Worm (Caenorhabditis elegans) whole organism, young adult: Measurements from ENCODE around the gene faxc-2.
A peak's percentile ranks its signal among the peaks of the same experiment; 100 is the strongest.

Experiments used
- B0035.1 ChIP-seq: sonication (generic microtip); optimal IDR thresholded peaks from 2 replicates; lab custom pipeline; 2016; ENCODE audit warnings: missing genetic modification characterization, mild to moderate bottlenecking, missing compliant biosample characterization, missing genotype, missing genetic modification reagents
- F10E7.11 ChIP-seq: sonication (generic microtip); optimal IDR thresholded peaks from 2 replicates; lab custom pipeline; 2017; ENCODE audit warnings: mild to moderate bottlenecking, missing genetic modification characterization, moderate library complexity, missing compliant biosample characterization
- F22D6.2 ChIP-seq: sonication (generic microtip); optimal IDR thresholded peaks from 2 replicates; lab custom pipeline; 2016; ENCODE audit warnings: mild to moderate bottlenecking, missing genetic modification characterization, missing compliant biosample characterization
- F37B4.10 ChIP-seq: fragments of 200-800 bp; sonication (Bioruptor generic); IDR thresholded peaks from 2 replicates; pipeline ENCODE4 v1.3.6; 2022; ENCODE audit warnings: missing genetic modification characterization, missing compliant biosample characterization
- F52B5.7 ChIP-seq: sonication (generic microtip); optimal IDR thresholded peaks from 2 replicates; lab custom pipeline; 2016; ENCODE audit warnings: mild to moderate bottlenecking, missing genetic modification characterization, missing compliant biosample characterization
- F57C9.4 ChIP-seq: sonication (generic microtip); optimal IDR thresholded peaks from 2 replicates; lab custom pipeline; 2017; ENCODE audit warnings: mild to moderate bottlenecking, missing genetic modification characterization, missing compliant biosample characterization
- K11D2.4 ChIP-seq: fragments of 200-800 bp; sonication (Bioruptor generic); IDR thresholded peaks from 2 replicates; pipeline ENCODE4 v1.3.6; 2022; ENCODE audit warnings: missing genetic modification reagents, missing genetic modification characterization, missing compliant biosample characterization
- K12H6.12 ChIP-seq: fragments of 200-800 bp; sonication (Bioruptor generic); optimal IDR thresholded peaks from 2 replicates; lab custom pipeline; 2018; ENCODE audit warnings: mild to moderate bottlenecking, missing genetic modification characterization, missing compliant biosample characterization
- T07F8.4 ChIP-seq: sonication (generic microtip); optimal IDR thresholded peaks from 2 replicates; lab custom pipeline; 2016; ENCODE audit warnings: mild to moderate bottlenecking, missing genetic modification characterization, moderate library complexity, missing compliant biosample characterization
- Y53G8AR.9 ChIP-seq: fragments of 200-800 bp; sonication (Bioruptor generic); conservative IDR thresholded peaks from 2 replicates; pipeline ENCODE4 v1.3.6; 2022; ENCODE audit warnings: missing genetic modification reagents, missing genetic modification characterization, missing compliant biosample characterization
- Y67H2A.10 ChIP-seq: fragments of 200-800 bp; sonication (Bioruptor generic); conservative IDR thresholded peaks from 2 replicates; pipeline ENCODE4 v1.3.6; 2022; ENCODE audit warnings: missing genetic modification reagents, missing genetic modification characterization, missing compliant biosample characterization
- ama-1 ChIP-seq, 3 experiments: fragments of 150-350 bp in 1 of 3; sonication (generic microtip) in 2 of 3; optimal IDR thresholded peaks; 2 replicates each; lab custom pipeline; 2014 to 2018; ENCODE audit warnings: missing biosample characterization in 2 of 3, missing genetic modification characterization in 2 of 3, missing genetic modification reagents in 2 of 3
- attf-3 ChIP-seq: fragments of 200-800 bp; sonication (Bioruptor generic); conservative IDR thresholded peaks from 2 replicates; pipeline ENCODE4 v1.3.6; 2022; ENCODE audit warnings: missing genetic modification reagents, missing genetic modification characterization, missing compliant biosample characterization
- attf-6 ChIP-seq: fragments of 200-800 bp; sonication (Bioruptor generic); IDR thresholded peaks from 2 replicates; pipeline ENCODE4 v1.3.6; 2022; ENCODE audit warnings: missing genetic modification reagents, missing genetic modification characterization, missing compliant biosample characterization
- bed-1 ChIP-seq: fragments of 200-800 bp; sonication (Bioruptor generic); IDR thresholded peaks from 2 replicates; pipeline ENCODE4 v1.3.6; 2022; ENCODE audit warnings: missing genetic modification reagents, missing genetic modification characterization, missing compliant biosample characterization
- cebp-1 ChIP-seq, 2 experiments: fragments of 200-800 bp in 1 of 2; sonication (Bioruptor generic) in 1 of 2; sonication (generic microtip) in 1 of 2; IDR thresholded peaks in 1 of 2; optimal IDR thresholded peaks in 1 of 2; 2 replicates each; pipeline versions ENCODE4 v1.3.6 to Lab custom; 2017 to 2022; ENCODE audit warnings: missing compliant biosample characterization in 2 of 2, missing genetic modification characterization in 2 of 2, mild to moderate bottlenecking in 1 of 2, missing genetic modification reagents in 1 of 2, moderate library complexity in 1 of 2
- ceh-27 ChIP-seq: fragments of 200-800 bp; sonication (Bioruptor generic); optimal IDR thresholded peaks from 2 replicates; lab custom pipeline; 2018; ENCODE audit warnings: mild to moderate bottlenecking, missing genetic modification characterization, moderate library complexity, missing compliant biosample characterization
- ceh-58 ChIP-seq: fragments of 200-800 bp; sonication (Bioruptor generic); IDR thresholded peaks from 2 replicates; pipeline ENCODE4 v1.3.6; 2022; ENCODE audit warnings: missing genetic modification characterization, missing compliant biosample characterization
- ceh-79 ChIP-seq: sonication (generic microtip); optimal IDR thresholded peaks from 2 replicates; lab custom pipeline; 2017; ENCODE audit warnings: mild to moderate bottlenecking, missing genetic modification characterization, missing compliant biosample characterization
- dox-1 ChIP-seq: fragments of 200-800 bp; sonication (Bioruptor generic); IDR thresholded peaks from 2 replicates; pipeline ENCODE4 v1.3.6; 2022; ENCODE audit warnings: missing genetic modification reagents, missing genetic modification characterization, missing compliant biosample characterization
- efl-1 ChIP-seq: fragments of 150-350 bp; optimal IDR thresholded peaks from 2 replicates; lab custom pipeline; 2014; ENCODE audit warnings: missing biosample characterization, missing genetic modification reagents, missing genetic modification characterization
- gei-17 ChIP-seq: fragments of 200-800 bp; sonication (Bioruptor generic); optimal IDR thresholded peaks from 2 replicates; lab custom pipeline; 2018; ENCODE audit warnings: mild to moderate bottlenecking, missing genetic modification characterization, missing compliant biosample characterization
- hmg-1.2 ChIP-seq: fragments of 200-800 bp; sonication (Bioruptor generic); IDR thresholded peaks from 2 replicates; pipeline ENCODE4 v1.3.6; 2022; ENCODE audit warnings: missing genetic modification reagents, missing genetic modification characterization, missing compliant biosample characterization
- lin-35 ChIP-seq, 3 experiments: fragments of 150-350 bp in 2 of 3; sonication (generic microtip) in 1 of 3; optimal IDR thresholded peaks; 2 replicates each; lab custom pipeline; 2014 to 2018; ENCODE audit warnings: missing biosample characterization in 3 of 3, missing genetic modification characterization in 3 of 3, missing genetic modification reagents in 3 of 3
- madf-3 ChIP-seq: fragments of 200-800 bp; sonication (Bioruptor generic); IDR thresholded peaks from 2 replicates; pipeline ENCODE4 v1.3.6; 2022; ENCODE audit warnings: missing genetic modification reagents, missing genetic modification characterization, missing compliant biosample characterization
- mes-4 ChIP-seq: sonication (generic microtip); optimal IDR thresholded peaks from 2 replicates; lab custom pipeline; 2016; ENCODE audit warnings: missing genotype, missing genetic modification characterization, missing compliant biosample characterization
- nhr-27 ChIP-seq: fragments of 200-800 bp; sonication (Bioruptor generic); optimal IDR thresholded peaks from 2 replicates; lab custom pipeline; 2018; ENCODE audit warnings: mild to moderate bottlenecking, missing genetic modification characterization, moderate library complexity, missing compliant biosample characterization
- nhr-90 ChIP-seq: sonication (generic microtip); optimal IDR thresholded peaks from 2 replicates; lab custom pipeline; 2016; ENCODE audit warnings: missing genotype, mild to moderate bottlenecking, missing genetic modification characterization, missing compliant biosample characterization
- pha-4 ChIP-seq: fragments of 150-350 bp; sonication (generic microtip); optimal IDR thresholded peaks from 2 replicates; lab custom pipeline; 2014; ENCODE audit warnings: missing biosample characterization, missing genetic modification reagents, missing genetic modification characterization
- rcor-1 ChIP-seq: fragments of 200-800 bp; sonication (Bioruptor generic); IDR thresholded peaks from 2 replicates; pipeline ENCODE4 v1.3.6; 2022; ENCODE audit warnings: missing genetic modification reagents, missing genetic modification characterization, missing compliant biosample characterization
- rpc-1 ChIP-seq, 2 experiments: fragments of 150-350 bp in 1 of 2; sonication (generic microtip) in 1 of 2; optimal IDR thresholded peaks; 2 replicates each; lab custom pipeline; 2014 to 2018; ENCODE audit warnings: missing biosample characterization in 1 of 2, missing genetic modification characterization in 1 of 2, missing genetic modification reagents in 1 of 2, missing genotype in 1 of 2
- sdz-38 ChIP-seq: sonication (generic microtip); optimal IDR thresholded peaks from 2 replicates; lab custom pipeline; 2016; ENCODE audit warnings: missing genotype, missing genetic modification characterization, missing compliant biosample characterization
- snpc-4 ChIP-seq, 5 experiments: fragments of 150-350 bp in 1 of 5; sonication (generic microtip) in 4 of 5; optimal IDR thresholded peaks; 2 replicates each; lab custom pipeline; 2014 to 2018; ENCODE audit warnings: missing genetic modification characterization in 5 of 5, missing biosample characterization in 3 of 5, antibody characterized with exemption in 2 of 5, mild to moderate bottlenecking in 2 of 5, missing compliant biosample characterization in 2 of 5, missing genotype in 2 of 5, moderate library complexity in 2 of 5, missing genetic modification reagents in 1 of 5
- unc-62 ChIP-seq: fragments of 150-350 bp; optimal IDR thresholded peaks from 2 replicates; lab custom pipeline; 2014; ENCODE audit warnings: missing biosample characterization, missing genetic modification reagents, missing genetic modification characterization
- zfh-2 ChIP-seq: fragments of 200-800 bp; sonication (Bioruptor generic); conservative IDR thresholded peaks from 2 replicates; pipeline ENCODE4 v1.3.6; 2022; ENCODE audit warnings: missing genetic modification reagents, missing genetic modification characterization, missing compliant biosample characterization
- zim-3 ChIP-seq: sonication (generic microtip); optimal IDR thresholded peaks from 2 replicates; lab custom pipeline; 2017; ENCODE audit warnings: mild to moderate bottlenecking, missing genetic modification characterization, moderate library complexity, missing compliant biosample characterization
- ztf-18 ChIP-seq: sonication (generic microtip); optimal IDR thresholded peaks from 2 replicates; lab custom pipeline; 2016; ENCODE audit warnings: missing genotype, mild to moderate bottlenecking, missing genetic modification characterization, missing compliant biosample characterization
- ztf-22 ChIP-seq: fragments of 200-800 bp; sonication (Bioruptor generic); optimal IDR thresholded peaks from 2 replicates; lab custom pipeline; 2018; ENCODE audit warnings: mild to moderate bottlenecking, missing genetic modification characterization, moderate library complexity, missing compliant biosample characterization
- ztf-25 ChIP-seq: fragments of 200-800 bp; sonication (Bioruptor generic); IDR thresholded peaks from 2 replicates; pipeline ENCODE4 v1.3.6; 2022; ENCODE audit warnings: missing genetic modification reagents, missing genetic modification characterization, missing compliant biosample characterization
- ztf-26 ChIP-seq: sonication (generic microtip); optimal IDR thresholded peaks from 2 replicates; lab custom pipeline; 2017; ENCODE audit warnings: missing genetic modification characterization, missing compliant biosample characterization
- ztf-6 ChIP-seq: fragments of 200-800 bp; sonication (Bioruptor generic); IDR thresholded peaks from 2 replicates; pipeline ENCODE4 v1.3.6; 2022; ENCODE audit warnings: missing genetic modification reagents, missing genetic modification characterization, missing compliant biosample characterization

The faxc-2 gene

ce11 chrII:13289891-13290290 lies 19.2 kb upstream of the faxc-2 start:
- TF ChIP-seq F37B4.10 (GFP tag; lab: Robert Waterston, UW), result no peak
- no peak for TF ChIP-seq mes-4 (tag; lab: Kevin White, UChicago)
- TF ChIP-seq bed-1, result 0 out of 2 replicates have a peak, but pooled peaks have one; percentile 65
- 0 out of 2 replicates have a peak, but pooled peaks have one; percentile 13 for TF ChIP-seq madf-3
- no peak for TF ChIP-seq attf-3 (GFP tag; lab: Robert Waterston, UW)
- TF ChIP-seq rcor-1 (GFP tag; lab: Robert Waterston, UW), result no peak
- TF ChIP-seq sdz-38, result no peak
- no peak for TF ChIP-seq T07F8.4
- 0 out of 2 replicates have a peak, but pooled peaks have one; percentile 24 for TF ChIP-seq Y67H2A.10 (GFP tag; lab: Robert Waterston, UW)
- TF ChIP-seq dox-1, result no peak
- no peak for TF ChIP-seq F22D6.2 (tag; lab: Kevin White, UChicago)
- no peak for TF ChIP-seq nhr-27 (tag; lab: Kevin White, UChicago)
- no peak for TF ChIP-seq cebp-1 (GFP tag; IDR thresholded peaks at IDR 0.05; lab: Robert Waterston, UW)
- peak; percentile 1 for TF ChIP-seq cebp-1 (tag; optimal IDR thresholded peaks at IDR 0.05; lab: Kevin White, UChicago)
- TF ChIP-seq nhr-90 (tag; lab: Kevin White, UChicago), result no peak
- no peak for TF ChIP-seq snpc-4 (GFP tag; optimal IDR thresholded peaks at IDR 0.05; lab: Kevin White, UChicago)
- TF ChIP-seq snpc-4 (tag; optimal IDR thresholded peaks at IDR 0.05; lab: Kevin White, UChicago), result peak in 2 of 4 experiments; percentile 49 to 78
- TF ChIP-seq zfh-2, result peak; percentile 72
- TF ChIP-seq rpc-1 (optimal IDR thresholded peaks at IDR 0.05; lab: Kevin White, UChicago), result no peak
- no peak for TF ChIP-seq rpc-1 (tag; optimal IDR thresholded peaks at IDR 0.05; lab: Kevin White, UChicago)
- TF ChIP-seq ztf-26 (tag; lab: Kevin White, UChicago), result no peak
- no peak for TF ChIP-seq K11D2.4
- peak; percentile 24 for TF ChIP-seq ceh-79
- TF ChIP-seq, all 124 proteins: peak for 7

- peak; percentile 10 for TF ChIP-seq zim-3
- TF ChIP-seq attf-6 (GFP tag; lab: Robert Waterston, UW), result 0 out of 2 replicates have a peak, but pooled peaks have one; percentile 37
- TF ChIP-seq gei-17, result no peak
- no peak for TF ChIP-seq cebp-1 (GFP tag; IDR thresholded peaks at IDR 0.05; lab: Robert Waterston, UW)
- TF ChIP-seq cebp-1 (tag; optimal IDR thresholded peaks at IDR 0.05; lab: Kevin White, UChicago), result peak; percentile 53
- no peak for TF ChIP-seq efl-1 (GFP tag; lab: Kevin White, UChicago)
- no peak for TF ChIP-seq F57C9.4 (tag; lab: Kevin White, UChicago)
- peak; percentile 93 for TF ChIP-seq hmg-1.2
- TF ChIP-seq snpc-4 (GFP tag; optimal IDR thresholded peaks at IDR 0.05; lab: Kevin White, UChicago), result no peak
- peak in 3 of 4 experiments; percentile 49 to 72 (median 49) for TF ChIP-seq snpc-4 (tag; optimal IDR thresholded peaks at IDR 0.05; lab: Kevin White, UChicago)
Measured at ce11 chrII:13290518-13291286, 18.4 kb upstream of the faxc-2 start.

DNA sequence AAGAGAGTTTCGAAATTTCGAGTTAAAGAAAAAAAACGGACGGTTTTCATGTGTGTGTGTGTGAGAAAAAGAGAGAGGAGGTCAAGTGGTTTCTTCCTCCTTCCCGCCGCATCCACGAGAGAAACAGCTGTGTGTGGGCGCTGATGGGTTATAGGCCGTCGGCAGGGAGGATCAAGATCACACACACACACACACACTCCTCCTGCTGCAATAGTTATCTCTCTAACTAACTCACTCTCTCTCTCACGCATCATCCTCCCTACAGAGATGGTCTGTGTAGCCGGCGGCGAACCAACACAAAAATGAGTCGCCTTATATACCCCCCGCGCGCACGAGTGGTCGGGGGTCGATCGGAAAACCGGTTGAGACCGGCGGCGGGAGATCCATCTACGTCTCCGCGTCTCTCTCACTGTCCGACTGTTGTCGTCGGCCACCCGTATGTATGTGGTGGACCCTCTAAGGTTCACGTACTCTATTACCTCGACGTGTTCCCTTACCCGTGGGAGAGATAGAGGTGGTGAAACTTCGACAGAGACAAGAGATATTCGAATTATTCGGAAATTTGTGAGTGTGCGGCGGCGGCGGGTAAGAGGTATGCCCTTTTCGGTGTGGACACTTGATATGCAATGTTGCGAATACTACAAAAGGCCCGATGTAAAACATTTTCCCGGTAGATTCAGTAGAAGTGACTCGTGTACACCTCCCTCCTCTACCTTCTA lies 17.5 kb upstream of the faxc-2 start:
- TF ChIP-seq ztf-6 (GFP tag; lab: Robert Waterston, UW), result 0 out of 2 replicates have a peak, but pooled peaks have one; percentile 5
- no peak for TF ChIP-seq ztf-18 (tag; lab: Kevin White, UChicago)
- TF ChIP-seq snpc-4 (GFP tag; optimal IDR thresholded peaks at IDR 0.05; lab: Kevin White, UChicago), result no peak
- peak in 2 of 4 experiments; percentile 1 to 12 for TF ChIP-seq snpc-4 (tag; optimal IDR thresholded peaks at IDR 0.05; lab: Kevin White, UChicago)
- no peak for TF ChIP-seq pha-4 (tag; lab: Kevin White, UChicago)
- peak; percentile 27 for TF ChIP-seq ztf-22 (GFP tag; lab: Kevin White, UChicago)
- no peak for TF ChIP-seq unc-62 (GFP tag; lab: Kevin White, UChicago)
- peak; percentile 87 for TF ChIP-seq zfh-2
- no peak for TF ChIP-seq madf-3
- peak; percentile 42 for TF ChIP-seq ceh-27
- TF ChIP-seq lin-35 (GFP tag; optimal IDR thresholded peaks at IDR 0.05; lab: Kevin White, UChicago), result no peak
- peak; percentile 86 for TF ChIP-seq ama-1 (optimal IDR thresholded peaks at IDR 0.05; lab: Kevin White, UChicago)
- TF ChIP-seq ama-1 (GFP tag; optimal IDR thresholded peaks at IDR 0.05; lab: Kevin White, UChicago), result no peak
- no peak for TF ChIP-seq ztf-25 (GFP tag; lab: Robert Waterston, UW)
- peak; percentile 34; the same call in 1 of the 2 replicates for TF ChIP-seq dox-1
- peak; percentile 21 for TF ChIP-seq K12H6.12 (tag; lab: Kevin White, UChicago)
- no peak for TF ChIP-seq Y53G8AR.9 (GFP tag; lab: Robert Waterston, UW)
- TF ChIP-seq ceh-58 (GFP tag; lab: Robert Waterston, UW), result no peak
- TF ChIP-seq B0035.1 (tag; lab: Kevin White, UChicago), result no peak
- no peak for TF ChIP-seq F10E7.11 (tag; lab: Kevin White, UChicago)
- peak; percentile 14 for TF ChIP-seq F52B5.7 (tag; lab: Kevin White, UChicago)
